Worm (Caenorhabditis elegans): ENCODE data around the gene adm-2.

Gene adm-2

DNA sequence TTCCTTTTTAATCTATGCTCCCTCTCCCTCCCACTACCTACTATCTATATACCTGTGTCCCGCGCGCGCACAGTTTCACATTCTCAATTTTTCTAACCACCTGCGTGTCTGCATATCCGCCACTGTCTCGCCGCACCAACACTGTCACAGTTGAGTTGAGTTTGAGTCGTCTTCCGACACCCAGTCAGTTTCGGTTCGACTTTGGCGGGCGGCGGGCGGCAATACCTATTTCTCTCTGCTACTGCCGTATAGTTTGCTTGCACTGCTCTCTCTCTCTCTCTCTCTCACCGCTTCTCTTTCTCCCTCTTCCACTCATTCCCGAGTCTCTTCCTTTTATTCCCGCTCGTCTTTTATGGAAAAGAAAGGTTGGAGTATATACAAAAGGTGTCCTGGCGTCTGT, 12.3 kb upstream of the adm-2 start:
- TF ChIP-seq T22C8.4 (GFP tag; IDR thresholded peaks at IDR 0.05) (no peak), ztf-23 (GFP tag; IDR thresholded peaks at IDR 0.05) (no peak), tab-1 (GFP tag; IDR thresholded peaks at IDR 0.05) (no peak), flt-1 (GFP tag; IDR thresholded peaks at IDR 0.05) (0 out of 2 replicates have a peak, but pooled peaks have one; percentile 7), med-1 (GFP tag; optimal IDR thresholded peaks at IDR 0.05; ENCODE audit: insufficient read depth) (no peak), cog-1 (tag; optimal IDR thresholded peaks at IDR 0.05) (no peak)

DNA sequence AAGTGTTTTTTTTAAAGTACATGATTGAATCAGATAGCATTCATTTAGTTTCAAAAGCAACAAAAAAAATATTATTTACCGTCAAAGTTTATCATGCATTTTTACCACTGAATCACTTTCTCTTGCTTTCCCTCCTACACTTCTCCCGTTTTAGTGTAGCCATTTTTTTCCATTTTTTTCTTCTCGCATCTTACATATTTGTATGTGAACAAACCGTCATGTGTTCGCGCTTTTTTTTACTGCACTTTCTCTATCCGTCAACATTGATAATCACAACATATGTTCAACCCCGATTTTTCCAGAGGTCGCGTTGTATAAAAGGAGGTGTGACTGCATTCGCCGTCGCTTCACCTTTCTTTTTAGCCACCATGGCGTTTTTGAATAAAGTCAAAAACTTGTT, 10.9 kb upstream of the adm-2 start, which contains the start of gene gck-4:
Gene gck-4 (plus strand): TSS at position 301 of the 400 bp plus-strand sequence.
- no peak for TF ChIP-seq ztf-23 (GFP tag; IDR thresholded peaks at IDR 0.05)
- no peak for TF ChIP-seq tab-1 (GFP tag; IDR thresholded peaks at IDR 0.05)
- TF ChIP-seq ztf-29 (GFP tag; IDR thresholded peaks at IDR 0.05): no peak

DNA sequence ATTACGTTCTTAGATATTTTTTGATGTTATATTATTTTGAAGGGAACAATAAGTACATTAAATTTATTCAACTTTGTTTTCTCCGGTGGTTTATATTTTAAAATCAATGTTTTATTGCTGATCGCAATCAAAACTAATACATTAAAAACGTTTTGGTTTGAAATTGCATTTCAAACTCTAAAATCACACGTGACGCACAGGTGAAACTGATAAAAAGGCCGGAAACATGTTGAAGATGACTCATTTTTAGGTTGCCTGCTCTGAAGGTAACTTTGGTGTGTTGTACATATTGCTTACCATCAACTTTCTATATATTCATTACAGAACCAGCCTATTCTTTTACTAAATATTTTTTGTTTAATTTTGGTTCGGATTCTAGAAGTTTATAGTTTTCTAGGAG, 2.0 kb upstream of the adm-2 start:
- TF ChIP-seq ztf-29 (GFP tag; IDR thresholded peaks at IDR 0.05) (no peak), klf-2 (GFP tag; conservative IDR thresholded peaks at IDR 0.05) (no peak), cog-1 (tag; optimal IDR thresholded peaks at IDR 0.05) (no peak), ztf-23 (GFP tag; IDR thresholded peaks at IDR 0.05) (no peak), tab-1 (GFP tag; IDR thresholded peaks at IDR 0.05) (no peak)

DNA sequence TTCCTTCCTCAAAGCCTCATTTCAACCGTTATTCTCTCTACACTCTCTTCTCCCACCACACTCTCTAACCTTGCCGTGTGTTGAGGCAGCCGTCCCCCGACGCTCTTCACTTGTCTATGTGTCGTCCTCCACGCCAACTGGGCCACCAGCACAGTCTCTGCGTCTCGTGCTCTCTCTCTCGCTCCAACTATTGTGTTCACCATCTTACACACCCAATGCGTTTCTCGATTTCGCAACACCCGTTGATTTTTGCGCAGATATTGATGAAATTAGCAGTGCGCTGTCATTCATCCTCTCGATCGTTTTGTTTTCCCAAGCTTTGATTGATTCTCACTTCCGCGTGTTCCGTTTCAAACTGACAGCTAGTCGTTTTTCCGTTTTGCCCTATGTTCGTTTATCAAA, 643 bp upstream of the adm-2 start:
- no peak for TF ChIP-seq tab-1 (GFP tag; IDR thresholded peaks at IDR 0.05)
- no peak for TF ChIP-seq T22C8.4 (GFP tag; IDR thresholded peaks at IDR 0.05)
- TF ChIP-seq cog-1 (tag; optimal IDR thresholded peaks at IDR 0.05): peak; percentile 75

DNA sequence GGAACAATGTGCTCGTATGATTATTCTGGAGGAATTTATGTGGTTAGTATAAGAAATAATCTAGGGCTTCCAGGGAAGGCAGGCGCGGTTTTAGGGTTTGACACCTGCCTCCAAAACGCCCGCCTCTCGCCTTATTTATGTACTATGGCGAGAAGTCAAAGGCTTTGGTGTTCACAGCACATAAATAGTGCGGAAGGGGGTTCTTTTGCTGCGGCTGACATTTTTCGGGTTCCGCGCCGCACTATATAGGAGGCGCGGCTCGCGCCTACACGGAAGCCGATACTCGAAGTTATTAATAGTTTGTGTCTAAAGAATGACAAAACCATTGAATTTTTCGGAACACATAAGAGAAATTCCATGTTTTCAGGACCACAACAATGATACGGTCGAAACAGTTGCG, 2.6 kb downstream of the adm-2 start:
- TF ChIP-seq cog-1 (tag; optimal IDR thresholded peaks at IDR 0.05) (no peak), ztf-23 (GFP tag; IDR thresholded peaks at IDR 0.05) (no peak), T22C8.4 (GFP tag; IDR thresholded peaks at IDR 0.05) (no peak), ref-1 (GFP tag; conservative IDR thresholded peaks at IDR 0.05) (no peak), ztf-29 (GFP tag; IDR thresholded peaks at IDR 0.05) (no peak), klf-2 (GFP tag; conservative IDR thresholded peaks at IDR 0.05) (no peak), med-1 (GFP tag; optimal IDR thresholded peaks at IDR 0.05; ENCODE audit: insufficient read depth) (no peak), tab-1 (GFP tag; IDR thresholded peaks at IDR 0.05) (no peak), flt-1 (GFP tag; IDR thresholded peaks at IDR 0.05) (no peak)

- TF ChIP-seq ztf-29 (GFP tag; IDR thresholded peaks at IDR 0.05) (no peak), klf-2 (GFP tag; conservative IDR thresholded peaks at IDR 0.05) (no peak), med-1 (GFP tag; optimal IDR thresholded peaks at IDR 0.05; ENCODE audit: insufficient read depth) (no peak), flt-1 (GFP tag; IDR thresholded peaks at IDR 0.05) (no peak), ztf-23 (GFP tag; IDR thresholded peaks at IDR 0.05) (no peak), T22C8.4 (GFP tag; IDR thresholded peaks at IDR 0.05) (no peak), tab-1 (GFP tag; IDR thresholded peaks at IDR 0.05) (no peak)
Measured at ce11 chrX:13696152-13696551, 8.4 kb downstream of the adm-2 start.

DNA sequence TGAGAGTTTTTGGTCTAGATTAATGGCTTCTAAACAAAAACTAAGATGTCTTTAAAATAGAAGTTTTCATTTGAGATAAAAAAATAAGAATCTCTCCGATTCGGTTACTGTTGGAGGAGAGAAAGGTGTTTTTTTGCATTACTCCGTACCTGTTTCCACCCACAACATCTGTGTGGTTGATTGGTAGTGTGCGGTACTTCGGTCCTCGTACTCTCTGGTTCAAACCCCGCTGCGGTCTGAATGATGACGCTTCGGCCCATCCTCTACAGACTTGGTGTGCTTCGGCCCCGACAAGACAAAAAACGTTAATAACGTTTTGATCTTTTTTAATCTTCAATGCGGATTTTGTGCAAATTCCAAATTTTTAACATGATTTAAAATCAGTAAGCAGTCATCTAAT, 9.8 kb downstream of the adm-2 start:
- TF ChIP-seq flt-1 (GFP tag; IDR thresholded peaks at IDR 0.05): 0 out of 2 replicates have a peak, but pooled peaks have one; percentile 44
- TF ChIP-seq cog-1 (tag; optimal IDR thresholded peaks at IDR 0.05): no peak

DNA sequence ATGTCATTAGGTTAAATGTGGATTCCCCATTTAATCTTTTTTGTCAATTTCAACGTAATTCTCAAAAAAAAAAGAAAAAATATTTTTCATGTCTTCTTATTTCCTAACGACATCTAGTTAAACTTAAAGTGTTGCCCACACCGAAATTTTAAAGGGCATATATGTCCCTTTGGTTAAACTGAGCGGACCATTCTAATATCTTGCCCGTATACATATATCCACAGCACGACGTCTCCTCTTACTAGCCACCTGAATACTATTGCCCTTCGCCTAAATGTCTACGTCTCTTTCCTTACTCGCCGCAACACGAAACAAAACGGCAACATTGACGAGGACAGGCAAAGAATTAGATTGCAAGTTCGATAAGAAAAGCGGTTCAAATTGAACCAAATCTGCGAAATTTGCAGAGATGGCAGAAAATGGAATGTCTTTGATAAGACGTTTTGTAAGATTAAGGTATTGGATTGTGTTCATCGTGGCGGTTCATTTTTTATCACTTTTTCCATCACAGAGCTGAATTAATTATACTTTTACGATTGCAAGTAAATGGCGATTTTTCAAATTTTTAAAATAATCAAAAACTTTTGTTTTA, 13.0 kb downstream of the adm-2 start:
- TF ChIP-seq tab-1 (GFP tag; IDR thresholded peaks at IDR 0.05): peak; percentile 64; the same call in 1 of the 2 replicates
- peak; percentile 88 for TF ChIP-seq flt-1 (GFP tag; IDR thresholded peaks at IDR 0.05)
- peak; percentile 55; the same call in 1 of the 2 replicates for TF ChIP-seq T22C8.4 (GFP tag; IDR thresholded peaks at IDR 0.05)
- TF ChIP-seq cog-1 (tag; optimal IDR thresholded peaks at IDR 0.05): peak; percentile 98
- peak; percentile 56; the same call in 1 of the 2 replicates for TF ChIP-seq ztf-29 (GFP tag; IDR thresholded peaks at IDR 0.05)
- peak; percentile 69 for TF ChIP-seq klf-2 (GFP tag; conservative IDR thresholded peaks at IDR 0.05)
- peak; percentile 51 for TF ChIP-seq med-1 (GFP tag; optimal IDR thresholded peaks at IDR 0.05; ENCODE audit: insufficient read depth)
- no peak for TF ChIP-seq ref-1 (GFP tag; conservative IDR thresholded peaks at IDR 0.05)
- TF ChIP-seq ztf-23 (GFP tag; IDR thresholded peaks at IDR 0.05): peak; percentile 84

ce11 chrX:13702923-13703322, 15.2 kb downstream of the adm-2 start:
- TF ChIP-seq klf-2 (GFP tag; conservative IDR thresholded peaks at IDR 0.05) (no peak), T22C8.4 (GFP tag; IDR thresholded peaks at IDR 0.05) (no peak), ref-1 (GFP tag; conservative IDR thresholded peaks at IDR 0.05) (no peak), tab-1 (GFP tag; IDR thresholded peaks at IDR 0.05) (no peak), flt-1 (GFP tag; IDR thresholded peaks at IDR 0.05) (no peak), ztf-29 (GFP tag; IDR thresholded peaks at IDR 0.05) (no peak), med-1 (GFP tag; optimal IDR thresholded peaks at IDR 0.05; ENCODE audit: insufficient read depth) (no peak), ztf-23 (GFP tag; IDR thresholded peaks at IDR 0.05) (no peak), cog-1 (tag; optimal IDR thresholded peaks at IDR 0.05) (no peak)

DNA sequence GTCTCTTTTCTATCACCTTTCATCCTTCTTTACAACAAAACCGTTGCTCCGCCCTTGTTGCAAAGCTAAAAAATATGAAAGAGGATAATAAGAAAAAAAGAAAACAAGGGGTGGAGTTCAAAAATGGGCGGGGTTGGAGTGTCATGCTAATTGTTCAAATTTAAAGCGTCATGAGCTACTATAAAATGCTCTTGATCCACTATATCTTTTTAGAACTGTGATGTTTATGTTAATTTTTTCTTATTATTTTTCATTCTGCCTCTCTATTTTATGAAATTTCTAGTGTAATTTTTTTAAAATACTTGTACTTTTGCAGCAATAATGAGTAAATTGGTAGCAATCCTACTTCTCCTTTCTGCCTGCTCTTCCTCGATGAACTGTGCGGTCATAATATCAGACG, 18.9 kb downstream of the adm-2 start, which contains the start of gene K02D3.1:
Gene K02D3.1 (plus strand): TSS at position 301 of the 400 bp plus-strand sequence.
- no peak for TF ChIP-seq T22C8.4 (GFP tag; IDR thresholded peaks at IDR 0.05)
- TF ChIP-seq cog-1 (tag; optimal IDR thresholded peaks at IDR 0.05): no peak
- no peak for TF ChIP-seq flt-1 (GFP tag; IDR thresholded peaks at IDR 0.05)
- TF ChIP-seq ztf-23 (GFP tag; IDR thresholded peaks at IDR 0.05): no peak
- no peak for TF ChIP-seq med-1 (GFP tag; optimal IDR thresholded peaks at IDR 0.05; ENCODE audit: insufficient read depth)
- TF ChIP-seq klf-2 (GFP tag; conservative IDR thresholded peaks at IDR 0.05): no peak
- no peak for TF ChIP-seq ref-1 (GFP tag; conservative IDR thresholded peaks at IDR 0.05)
- TF ChIP-seq tab-1 (GFP tag; IDR thresholded peaks at IDR 0.05): no peak
- no peak for TF ChIP-seq ztf-29 (GFP tag; IDR thresholded peaks at IDR 0.05)

ce11 chrX:13709060-13709459, 21.3 kb downstream of the adm-2 start:
- TF ChIP-seq med-1 (GFP tag; optimal IDR thresholded peaks at IDR 0.05; ENCODE audit: insufficient read depth) (no peak), flt-1 (GFP tag; IDR thresholded peaks at IDR 0.05) (no peak), cog-1 (tag; optimal IDR thresholded peaks at IDR 0.05) (no peak), ztf-29 (GFP tag; IDR thresholded peaks at IDR 0.05) (no peak), ref-1 (GFP tag; conservative IDR thresholded peaks at IDR 0.05) (no peak), T22C8.4 (GFP tag; IDR thresholded peaks at IDR 0.05) (no peak), ztf-23 (GFP tag; IDR thresholded peaks at IDR 0.05) (no peak), tab-1 (GFP tag; IDR thresholded peaks at IDR 0.05) (no peak), klf-2 (GFP tag; conservative IDR thresholded peaks at IDR 0.05) (no peak)

Data from whole organism, midembryonic.